Worm (Caenorhabditis elegans): Measurements from ENCODE around the gene srt-59.

- TF ChIP-seq nhr-12 (tag; optimal IDR thresholded peaks at IDR 0.05) (no peak), tbx-8 (GFP tag; optimal IDR thresholded peaks at IDR 0.05) (no peak), elt-3 (tag; optimal IDR thresholded peaks at IDR 0.05) (no peak), nhr-237 (tag; optimal IDR thresholded peaks at IDR 0.05) (no peak), mab-5 (tag; optimal IDR thresholded peaks at IDR 0.05) (no peak), ceh-83 (GFP tag; optimal IDR thresholded peaks at IDR 0.05) (no peak), mls-2 (tag; optimal IDR thresholded peaks at IDR 0.05) (no peak), lin-13 (tag; optimal IDR thresholded peaks at IDR 0.05) (no peak), pha-4 (tag; optimal IDR thresholded peaks at IDR 0.05) (no peak), ceh-43 (GFP tag; optimal IDR thresholded peaks at IDR 0.05) (no peak)
These were observed 37.5 kb downstream of the srt-59 start for ce11 chrIV:564000-564399.

Measured in whole organism, mixed stage, embryonic.